Fruit fly (Drosophila melanogaster): ENCODE results near the gene Pus10.

Pus10 gene

DNA sequence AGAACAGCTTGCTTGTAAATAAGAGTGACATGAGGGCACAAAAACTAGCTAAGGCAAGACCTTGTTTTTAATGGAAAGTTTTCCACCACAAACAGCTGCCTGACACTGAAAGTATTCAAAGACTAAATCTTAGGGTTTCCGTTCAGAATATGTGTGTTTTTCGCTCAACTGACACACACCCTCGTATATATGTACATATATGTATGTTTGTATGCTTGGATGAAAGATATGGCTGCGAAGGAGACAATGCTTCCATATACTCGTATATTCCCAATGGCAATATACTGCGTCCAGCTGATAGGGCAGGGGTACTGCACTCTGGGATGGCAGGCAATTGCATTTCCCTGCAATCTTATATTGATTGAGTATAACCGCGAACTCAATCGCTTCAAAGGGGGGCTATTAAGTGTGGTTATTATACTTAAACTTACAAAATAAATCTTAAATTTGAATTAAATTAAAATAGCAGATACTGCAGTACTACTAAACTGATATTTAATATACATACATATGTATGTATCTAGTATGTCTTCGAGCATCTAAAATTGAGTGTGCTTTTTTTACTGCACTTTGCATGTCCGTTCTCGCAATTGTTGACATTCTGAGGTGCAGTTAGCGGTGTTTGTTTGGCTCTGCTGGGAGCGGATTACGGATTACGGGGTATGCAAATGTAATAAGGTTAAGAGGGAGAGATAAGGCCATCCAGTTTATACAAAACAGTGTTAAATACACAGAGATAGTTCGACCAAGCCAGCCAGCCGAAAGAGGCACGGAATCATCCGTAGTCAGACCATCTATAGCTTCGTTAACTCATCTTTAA lies 20.3 kb downstream of the Pus10 start (continued):
- TF ChIP-seq esn (GFP tag; optimal IDR thresholded peaks at IDR 0.05) (no peak), CG11902 (GFP tag; optimal IDR thresholded peaks at IDR 0.05) (no peak), CG3032 (tag; optimal IDR thresholded peaks at IDR 0.05) (no peak), Sox102F (GFP tag; optimal IDR thresholded peaks at IDR 0.05) (no peak), Ets96B (tag; optimal IDR thresholded peaks at IDR 0.05) (peak; percentile 20), OdsH (GFP tag; optimal IDR thresholded peaks at IDR 0.05) (no peak), pdm3 (GFP tag; optimal IDR thresholded peaks at IDR 0.05) (peak; percentile 11), spab (GFP tag; optimal IDR thresholded peaks at IDR 0.05) (no peak), CG8319 (GFP tag; optimal IDR thresholded peaks at IDR 0.05) (no peak), Gug (GFP tag; IDR thresholded peaks at IDR 0.05) (no peak), CG1621 (tag; optimal IDR thresholded peaks at IDR 0.05) (no peak), topi (GFP tag; optimal IDR thresholded peaks at IDR 0.05) (no peak), svp (GFP tag) (peak; percentile 90), CG16779 (tag; optimal IDR thresholded peaks at IDR 0.05) (no peak), CG6276 (GFP tag; optimal IDR thresholded peaks at IDR 0.05) (no peak), Blimp-1 (GFP tag; optimal IDR thresholded peaks at IDR 0.05) (no peak), CG7368 (GFP tag; optimal IDR thresholded peaks at IDR 0.05) (no peak)

DNA sequence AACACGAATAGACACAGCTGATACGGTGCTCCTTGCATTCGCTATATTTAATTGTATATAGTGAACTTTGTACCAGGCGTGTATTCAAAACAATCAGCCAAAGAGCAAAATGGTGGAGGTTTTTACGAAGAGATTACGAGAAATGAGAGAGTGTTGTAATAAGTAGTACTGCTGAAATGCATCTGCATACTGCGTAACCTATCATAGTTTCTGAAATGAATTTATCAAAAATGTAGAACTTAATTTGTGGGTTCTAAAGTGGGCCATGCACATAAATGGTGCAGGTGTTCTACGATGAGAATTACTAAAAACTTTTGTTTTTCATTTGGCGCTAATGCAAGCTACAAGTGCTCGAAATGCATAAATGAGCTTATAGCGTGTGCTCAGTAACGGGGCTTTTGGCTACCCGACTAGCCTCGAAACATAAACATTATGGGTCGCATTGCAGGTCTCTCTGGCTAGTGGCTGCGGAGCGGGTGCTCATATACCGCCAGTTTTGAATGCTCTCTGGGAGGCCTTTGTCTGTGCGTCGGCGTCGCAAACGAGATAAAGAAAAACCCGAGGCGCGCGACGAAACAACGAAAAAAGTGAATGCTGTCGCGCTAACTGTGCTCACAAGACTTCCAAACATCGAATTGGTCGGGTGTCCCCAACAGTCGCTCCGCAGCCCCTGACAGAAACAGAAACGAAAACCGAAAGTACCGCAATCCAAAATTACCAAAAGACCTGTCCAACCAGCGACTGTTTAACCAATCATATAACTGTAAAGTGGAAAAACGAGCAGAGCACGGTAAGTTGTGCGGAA lies 23.4 kb downstream of the Pus10 start, which contains the start of gene Gs1:
Gs1 (plus strand) TSS at position 612 of the 805 bp plus-strand sequence.
- TF ChIP-seq Blimp-1 (GFP tag; optimal IDR thresholded peaks at IDR 0.05): peak; percentile 62
- TF ChIP-seq Sox15 (GFP tag; optimal IDR thresholded peaks at IDR 0.05): no peak
- peak; percentile 21 for TF ChIP-seq CG1621 (tag; optimal IDR thresholded peaks at IDR 0.05)
- peak; percentile 60 for TF ChIP-seq vri (GFP tag; optimal IDR thresholded peaks at IDR 0.05)
- TF ChIP-seq CG6792 (GFP tag; optimal IDR thresholded peaks at IDR 0.05): peak; percentile 21
- TF ChIP-seq CG3919 (GFP tag; optimal IDR thresholded peaks at IDR 0.05): peak; percentile 24
- no peak for TF ChIP-seq Gug (GFP tag; IDR thresholded peaks at IDR 0.05)
- no peak for TF ChIP-seq CG4318 (GFP tag; optimal IDR thresholded peaks at IDR 0.05)
- TF ChIP-seq CG15336 (GFP tag; IDR thresholded peaks at IDR 0.05): peak; percentile 55; the same call in 1 of the 2 replicates
- TF ChIP-seq CG10669 (GFP tag; optimal IDR thresholded peaks at IDR 0.05): no peak
- peak; percentile 8 for TF ChIP-seq Met (GFP tag; optimal IDR thresholded peaks at IDR 0.05)
- TF ChIP-seq esn (GFP tag; optimal IDR thresholded peaks at IDR 0.05): peak; percentile 24
- no peak for TF ChIP-seq cyc (GFP tag; optimal IDR thresholded peaks at IDR 0.05)
- TF ChIP-seq CG32006 (GFP tag; optimal IDR thresholded peaks at IDR 0.05): peak; percentile 19
- TF ChIP-seq achi (GFP tag; optimal IDR thresholded peaks at IDR 0.05): no peak
- TF ChIP-seq fkh (GFP tag; optimal IDR thresholded peaks at IDR 0.05): peak; percentile 48
- TF ChIP-seq CG9139 (GFP tag; optimal IDR thresholded peaks at IDR 0.05): peak; percentile 50
- TF ChIP-seq Sox14 (GFP tag; optimal IDR thresholded peaks at IDR 0.05): peak; percentile 72
- TF ChIP-seq CG6276 (GFP tag; optimal IDR thresholded peaks at IDR 0.05): peak; percentile 86
- peak; percentile 27 for TF ChIP-seq Ets96B (tag; optimal IDR thresholded peaks at IDR 0.05)
- TF ChIP-seq CG8119 (GFP tag; IDR thresholded peaks at IDR 0.05): peak; percentile 57; the same call in 2 of the 3 replicates
- TF ChIP-seq ss (GFP tag; optimal IDR thresholded peaks at IDR 0.05): peak; percentile 58 to 72
- peak; percentile 52 for TF ChIP-seq Sox102F (GFP tag; optimal IDR thresholded peaks at IDR 0.05)
- TF ChIP-seq svp (GFP tag): peak; percentile 75
- no peak for TF ChIP-seq acj6 (GFP tag; optimal IDR thresholded peaks at IDR 0.05)
- TF ChIP-seq salr (GFP tag; optimal IDR thresholded peaks at IDR 0.05): peak in 1 of 2 experiments; percentile 21
- TF ChIP-seq topi (GFP tag; optimal IDR thresholded peaks at IDR 0.05): peak; percentile 20
- TF ChIP-seq Lpt (GFP tag; optimal IDR thresholded peaks at IDR 0.05): peak; percentile 15
- peak; percentile 70; the same call in 1 of the 3 replicates for TF ChIP-seq eg (GFP tag; IDR thresholded peaks at IDR 0.05)
- peak; percentile 37 for TF ChIP-seq CG6854 (GFP tag; optimal IDR thresholded peaks at IDR 0.05)
- TF ChIP-seq net (GFP tag; optimal IDR thresholded peaks at IDR 0.05): peak; percentile 68
- TF ChIP-seq CG16779 (tag; optimal IDR thresholded peaks at IDR 0.05): peak; percentile 39
- no peak for TF ChIP-seq CG11294 (GFP tag; IDR thresholded peaks at IDR 0.05)
- peak; percentile 43 for TF ChIP-seq Hr4 (GFP tag; optimal IDR thresholded peaks at IDR 0.05)
- no peak for TF ChIP-seq fd85E (GFP tag; optimal IDR thresholded peaks at IDR 0.05)
- no peak for TF ChIP-seq CG10631 (GFP tag; optimal IDR thresholded peaks at IDR 0.05)
- no peak for TF ChIP-seq lz (GFP tag; optimal IDR thresholded peaks at IDR 0.05)
- TF ChIP-seq CG6808 (GFP tag; optimal IDR thresholded peaks at IDR 0.05): peak; percentile 100

All from whole organism, prepupa.